Fruit fly (Drosophila melanogaster): Measurements from ENCODE around the gene CG7992.

DNA sequence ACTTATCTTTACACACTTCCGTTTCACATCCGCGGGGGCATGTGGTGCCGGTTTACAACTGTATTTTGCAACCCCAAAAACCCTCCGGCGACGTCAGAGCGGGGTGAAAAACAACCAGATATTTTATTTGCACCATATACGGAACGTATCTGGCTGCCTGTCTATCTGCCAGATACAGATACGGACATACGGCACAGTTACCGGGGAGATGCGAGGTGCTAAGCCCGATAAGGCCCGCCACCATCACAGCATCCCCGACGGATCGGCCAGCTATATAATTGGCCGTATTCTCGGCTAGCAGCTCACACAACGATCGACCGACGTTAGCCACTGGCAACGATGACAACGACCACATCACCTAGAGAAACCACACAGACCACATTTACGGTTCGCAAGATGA, 34.1 kb downstream of the CG7992 start, which contains the start of gene Mur18B:
- TF ChIP-seq CG8478 (optimal IDR thresholded peaks at IDR 0.05), result no peak
- no peak for TF ChIP-seq CTCF (optimal IDR thresholded peaks at IDR 0.05)
